Worm (Caenorhabditis elegans) whole organism, L2 larva: ENCODE data around the gene hcp-1.

ENCODE experiments used
- C34F6.9 ChIP-seq: fragments of 150-350 bp; optimal IDR thresholded peaks from 2 replicates; lab custom pipeline; 2014; ENCODE audit warnings: missing biosample characterization, missing genetic modification characterization
- F13H6.1 ChIP-seq: sonication (generic microtip); optimal IDR thresholded peaks from 2 replicates; lab custom pipeline; 2016; ENCODE audit warnings: missing genetic modification characterization, missing compliant biosample characterization
- Y55F3AM.14 ChIP-seq: fragments of 200-800 bp; sonication (Bioruptor generic); optimal IDR thresholded peaks from 2 replicates; lab custom pipeline; 2018; ENCODE audit warnings: mild to moderate bottlenecking, missing genetic modification characterization, missing compliant biosample characterization
- alr-1 ChIP-seq: fragments of 150-350 bp; optimal IDR thresholded peaks from 2 replicates; lab custom pipeline; 2014; ENCODE audit warnings: missing biosample characterization, missing genetic modification characterization
- aly-2 ChIP-seq: fragments of 150-350 bp; optimal IDR thresholded peaks from 2 replicates; lab custom pipeline; 2014; ENCODE audit warnings: missing biosample characterization, missing genetic modification characterization
- ama-1 ChIP-seq: fragments of 150-350 bp; optimal IDR thresholded peaks from 2 replicates; lab custom pipeline; 2018; ENCODE audit warnings: inconsistent platforms
- blmp-1 ChIP-seq: sonication (generic microtip); optimal IDR thresholded peaks from 2 replicates; lab custom pipeline; 2017; ENCODE audit warnings: missing genetic modification characterization, mild to moderate bottlenecking, missing compliant biosample characterization, antibody characterized with exemption, moderate library complexity; ENCODE audit not compliant: insufficient read depth
- ceh-16 ChIP-seq: fragments of 150-350 bp; optimal IDR thresholded peaks from 2 replicates; lab custom pipeline; 2014; ENCODE audit warnings: missing biosample characterization, missing genetic modification characterization
- ceh-82 ChIP-seq: fragments of 150-350 bp; optimal IDR thresholded peaks from 2 replicates; lab custom pipeline; 2014; ENCODE audit warnings: missing biosample characterization, missing genetic modification characterization
- crh-2 ChIP-seq: sonication (generic microtip); optimal IDR thresholded peaks from 2 replicates; lab custom pipeline; 2017; ENCODE audit warnings: missing biosample characterization, missing genetic modification characterization
- dmd-4 ChIP-seq: sonication (generic microtip); optimal IDR thresholded peaks from 2 replicates; lab custom pipeline; 2017; ENCODE audit warnings: missing biosample characterization, missing genetic modification characterization
- elt-1 ChIP-seq: fragments of 150-350 bp; optimal IDR thresholded peaks from 2 replicates; lab custom pipeline; 2014; ENCODE audit warnings: missing biosample characterization, missing genetic modification characterization
- elt-3 ChIP-seq: sonication (generic microtip); optimal IDR thresholded peaks from 2 replicates; lab custom pipeline; 2017; ENCODE audit warnings: missing biosample characterization, missing genetic modification characterization
- fos-1 ChIP-seq: fragments of 150-350 bp; optimal IDR thresholded peaks from 2 replicates; lab custom pipeline; 2014; ENCODE audit warnings: missing biosample characterization, missing genetic modification characterization
- gmeb-1 ChIP-seq: fragments of 150-350 bp; optimal IDR thresholded peaks from 2 replicates; lab custom pipeline; 2014; ENCODE audit warnings: missing biosample characterization, missing genetic modification characterization
- lin-11 ChIP-seq: fragments of 150-350 bp; sonication (generic microtip); optimal IDR thresholded peaks from 2 replicates; lab custom pipeline; 2014; ENCODE audit warnings: missing biosample characterization, missing genetic modification characterization, inconsistent platforms, mixed read lengths
- lin-13 ChIP-seq: fragments of 150-350 bp; optimal IDR thresholded peaks from 2 replicates; lab custom pipeline; 2014; ENCODE audit warnings: missing biosample characterization, missing genetic modification reagents, missing genetic modification characterization
- lin-39 ChIP-seq: fragments of 150-350 bp; optimal IDR thresholded peaks from 2 replicates; lab custom pipeline; 2014; ENCODE audit warnings: missing biosample characterization, missing genetic modification reagents, missing genetic modification characterization
- lsy-2 ChIP-seq, 2 experiments: fragments of 150-350 bp in 1 of 2; sonication (generic microtip) in 1 of 2; optimal IDR thresholded peaks; 2 replicates each; lab custom pipeline; 2014 to 2017; ENCODE audit warnings: missing biosample characterization in 2 of 2, missing genetic modification characterization in 2 of 2
- mab-5 ChIP-seq: fragments of 150-350 bp; optimal IDR thresholded peaks from 2 replicates; lab custom pipeline; 2014; ENCODE audit warnings: missing biosample characterization, missing genetic modification characterization
- mdl-1 ChIP-seq, 2 experiments: fragments of 150-350 bp in 1 of 2; sonication (generic microtip) in 1 of 2; optimal IDR thresholded peaks; 2 replicates each; lab custom pipeline; 2017; ENCODE audit warnings: missing biosample characterization in 2 of 2, missing genetic modification characterization in 2 of 2
- nhr-10 ChIP-seq: sonication (generic microtip); optimal IDR thresholded peaks from 2 replicates; lab custom pipeline; 2017; ENCODE audit warnings: missing biosample characterization, missing genetic modification characterization
- nhr-12 ChIP-seq: fragments of 150-350 bp; optimal IDR thresholded peaks from 2 replicates; lab custom pipeline; 2014; ENCODE audit warnings: missing biosample characterization, missing genetic modification characterization
- nhr-129 ChIP-seq: fragments of 150-350 bp; optimal IDR thresholded peaks from 2 replicates; lab custom pipeline; 2014; ENCODE audit warnings: missing biosample characterization, missing genetic modification characterization
- nhr-21 ChIP-seq: fragments of 150-350 bp; optimal IDR thresholded peaks from 2 replicates; lab custom pipeline; 2014; ENCODE audit warnings: missing biosample characterization, missing genetic modification characterization
- nhr-23 ChIP-seq: fragments of 150-350 bp; optimal IDR thresholded peaks from 2 replicates; lab custom pipeline; 2014; ENCODE audit warnings: missing biosample characterization, missing genetic modification reagents, missing genetic modification characterization
- nhr-25 ChIP-seq: fragments of 150-350 bp; sonication (generic microtip); optimal IDR thresholded peaks from 3 replicates; lab custom pipeline; 2014; ENCODE audit warnings: missing biosample characterization, missing genetic modification characterization
- nhr-6 ChIP-seq: fragments of 150-350 bp; optimal IDR thresholded peaks from 2 replicates; lab custom pipeline; 2014; ENCODE audit warnings: missing biosample characterization, missing genetic modification characterization
- nhr-77 ChIP-seq: fragments of 150-350 bp; optimal IDR thresholded peaks from 2 replicates; lab custom pipeline; 2014; ENCODE audit warnings: missing biosample characterization, missing genetic modification characterization
- peb-1 ChIP-seq: fragments of 150-350 bp; optimal IDR thresholded peaks from 2 replicates; lab custom pipeline; 2014; ENCODE audit warnings: missing biosample characterization, missing genetic modification characterization
- sem-4 ChIP-seq: fragments of 150-350 bp; optimal IDR thresholded peaks from 2 replicates; lab custom pipeline; 2014; ENCODE audit warnings: missing biosample characterization, missing genetic modification reagents, missing genetic modification characterization
- sma-3 ChIP-seq: sonication (generic microtip); optimal IDR thresholded peaks from 2 replicates; lab custom pipeline; 2016; ENCODE audit warnings: missing genetic modification reagents, missing genetic modification characterization, missing compliant biosample characterization
- sma-9 ChIP-seq, 2 experiments: fragments of 150-350 bp in 1 of 2; sonication (generic microtip) in 1 of 2; optimal IDR thresholded peaks; 2 replicates each; lab custom pipeline; 2014 to 2016; ENCODE audit warnings: missing genetic modification characterization in 2 of 2, mild to moderate bottlenecking in 1 of 2, missing biosample characterization in 1 of 2, missing compliant biosample characterization in 1 of 2, missing genetic modification reagents in 1 of 2, moderate library complexity in 1 of 2
- snpc-4 ChIP-seq: fragments of 150-350 bp; optimal IDR thresholded peaks from 2 replicates; lab custom pipeline; 2014; ENCODE audit warnings: missing biosample characterization, missing genetic modification characterization
- unc-55 ChIP-seq: fragments of 150-350 bp; sonication (generic microtip); optimal IDR thresholded peaks from 3 replicates; lab custom pipeline; 2014; ENCODE audit warnings: missing biosample characterization, missing genetic modification reagents, missing genetic modification characterization

hcp-1 gene

DNA sequence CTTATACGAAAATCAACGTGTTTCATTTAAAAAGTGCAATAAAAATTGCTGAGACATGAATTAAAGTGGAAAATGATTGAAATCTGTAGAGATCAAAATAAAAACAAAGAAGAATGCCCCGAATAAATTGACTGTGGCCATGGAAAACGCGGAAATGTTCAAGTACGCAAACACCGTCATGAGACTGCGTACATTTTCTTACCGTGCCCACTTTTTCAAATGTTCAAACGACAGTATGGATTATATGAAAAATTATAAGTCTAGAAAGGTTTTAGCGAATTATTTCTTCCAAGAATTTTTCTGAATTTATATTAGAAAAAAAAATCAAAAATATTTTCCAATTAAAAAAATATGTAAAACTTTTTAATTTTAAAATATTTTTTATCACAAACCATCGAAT is 17.5 kb downstream of the hcp-1 start:
- no peak for TF ChIP-seq ceh-82 (tag; lab: Kevin White, UChicago)
- peak; percentile 7 for TF ChIP-seq C34F6.9 (tag; lab: Kevin White, UChicago)
- TF ChIP-seq nhr-10 (tag; lab: Kevin White, UChicago) = no peak
- TF ChIP-seq elt-3 (tag; lab: Kevin White, UChicago) = no peak
- TF ChIP-seq lsy-2 (tag; optimal IDR thresholded peaks at IDR 0.05; lab: Kevin White, UChicago) = peak in 1 of 2 experiments; percentile 89
- peak; percentile 12 for TF ChIP-seq nhr-129
- TF ChIP-seq mdl-1 (tag; optimal IDR thresholded peaks at IDR 0.05; lab: Kevin White, UChicago) = no peak

DNA sequence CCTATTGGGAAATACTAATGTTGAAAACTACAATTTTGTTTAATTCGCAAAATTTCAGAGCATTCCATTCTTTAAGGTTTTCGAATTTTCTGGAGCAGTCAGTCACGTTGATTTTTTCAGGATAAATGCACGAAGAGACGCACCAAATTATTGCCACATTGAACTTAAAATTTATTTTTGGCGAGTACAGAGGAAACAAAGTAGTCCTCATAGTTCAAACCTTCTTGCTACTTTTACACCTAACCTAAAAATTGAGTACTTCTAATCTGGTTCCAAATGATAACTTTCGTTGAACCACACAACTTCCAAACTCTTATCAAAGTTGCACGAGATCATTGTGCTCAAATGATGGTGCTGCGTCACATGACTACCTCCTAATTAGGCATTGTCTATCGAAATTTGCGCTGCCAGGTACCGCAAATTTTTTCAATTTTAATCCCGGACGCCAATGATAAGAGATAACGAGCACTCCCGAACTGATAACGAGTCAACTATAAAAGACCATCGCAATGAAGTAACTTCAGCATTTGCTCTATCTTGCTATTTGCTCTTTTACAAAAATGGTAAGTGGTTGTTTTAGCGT is 20.2 kb downstream of the hcp-1 start, which contains the start of gene cpr-4:
Gene cpr-4 (plus strand): TSS at position 523 of the 583 bp plus-strand sequence.
- TF ChIP-seq ama-1 (lab: Kevin White, UChicago) = peak; percentile 20
- TF ChIP-seq nhr-21 (tag; lab: Kevin White, UChicago) = no peak
- TF ChIP-seq aly-2 (tag; lab: Kevin White, UChicago) = no peak
- TF ChIP-seq nhr-12 (tag; lab: Kevin White, UChicago) = no peak
- peak; percentile 89 for TF ChIP-seq fos-1 (tag; lab: Kevin White, UChicago)
- peak; percentile 19 for TF ChIP-seq nhr-129
- TF ChIP-seq peb-1 (tag; lab: Kevin White, UChicago) = no peak
- no peak for TF ChIP-seq mab-5 (tag; lab: Kevin White, UChicago)
- no peak for TF ChIP-seq sem-4 (tag; lab: Kevin White, UChicago)
- TF ChIP-seq ceh-16 (tag; lab: Kevin White, UChicago) = no peak
- TF ChIP-seq crh-2 (tag; lab: Kevin White, UChicago) = peak; percentile 76
- no peak for TF ChIP-seq nhr-6 (tag; lab: Kevin White, UChicago)
- TF ChIP-seq F13H6.1 (tag; lab: Kevin White, UChicago) = peak; percentile 50
- no peak for TF ChIP-seq unc-55 (GFP tag; lab: Kevin White, UChicago)
- no peak for TF ChIP-seq Y55F3AM.14 (GFP tag; lab: Kevin White, UChicago)
- TF ChIP-seq sma-9 (GFP tag; optimal IDR thresholded peaks at IDR 0.05; lab: Kevin White, UChicago) = peak; percentile 81
- TF ChIP-seq sma-9 (tag; optimal IDR thresholded peaks at IDR 0.05; lab: Kevin White, UChicago) = no peak
- TF ChIP-seq lin-11 (tag; lab: Kevin White, UChicago) = no peak
- TF ChIP-seq lin-13 (GFP tag; lab: Kevin White, UChicago) = no peak
- no peak for TF ChIP-seq alr-1 (tag; lab: Kevin White, UChicago)
- TF ChIP-seq elt-1 = no peak
- TF ChIP-seq blmp-1 (tag; lab: Kevin White, UChicago) = no peak
- TF ChIP-seq sma-3 = peak; percentile 47
- TF ChIP-seq nhr-77 (tag; lab: Kevin White, UChicago) = no peak
- no peak for TF ChIP-seq snpc-4
- TF ChIP-seq lsy-2 (tag; optimal IDR thresholded peaks at IDR 0.05; lab: Kevin White, UChicago) = peak in 1 of 2 experiments; percentile 29
- peak in 1 of 2 experiments; percentile 8 for TF ChIP-seq mdl-1 (tag; optimal IDR thresholded peaks at IDR 0.05; lab: Kevin White, UChicago)
- TF ChIP-seq nhr-23 (tag; lab: Kevin White, UChicago) = no peak
- peak; percentile 50 for TF ChIP-seq gmeb-1
- no peak for TF ChIP-seq dmd-4 (tag; lab: Kevin White, UChicago)

DNA sequence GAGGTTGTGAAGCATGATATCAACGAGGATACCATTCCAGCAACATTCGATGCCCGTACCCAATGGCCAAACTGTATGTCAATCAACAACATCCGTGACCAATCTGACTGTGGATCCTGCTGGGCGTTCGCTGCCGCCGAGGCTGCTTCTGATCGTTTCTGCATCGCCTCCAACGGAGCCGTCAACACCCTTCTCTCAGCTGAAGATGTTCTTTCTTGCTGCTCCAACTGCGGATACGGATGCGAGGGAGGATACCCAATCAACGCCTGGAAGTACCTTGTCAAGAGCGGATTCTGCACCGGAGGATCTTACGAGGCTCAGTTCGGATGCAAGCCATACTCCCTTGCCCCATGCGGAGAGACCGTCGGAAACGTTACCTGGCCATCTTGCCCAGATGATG is 21.0 kb downstream of the hcp-1 start:
- no peak for TF ChIP-seq lin-13 (GFP tag; lab: Kevin White, UChicago)
- TF ChIP-seq blmp-1 (tag; lab: Kevin White, UChicago) = no peak
- no peak for TF ChIP-seq nhr-25
- no peak for TF ChIP-seq nhr-12 (tag; lab: Kevin White, UChicago)
- TF ChIP-seq lin-39 = no peak
- TF ChIP-seq sma-3 = no peak

DNA sequence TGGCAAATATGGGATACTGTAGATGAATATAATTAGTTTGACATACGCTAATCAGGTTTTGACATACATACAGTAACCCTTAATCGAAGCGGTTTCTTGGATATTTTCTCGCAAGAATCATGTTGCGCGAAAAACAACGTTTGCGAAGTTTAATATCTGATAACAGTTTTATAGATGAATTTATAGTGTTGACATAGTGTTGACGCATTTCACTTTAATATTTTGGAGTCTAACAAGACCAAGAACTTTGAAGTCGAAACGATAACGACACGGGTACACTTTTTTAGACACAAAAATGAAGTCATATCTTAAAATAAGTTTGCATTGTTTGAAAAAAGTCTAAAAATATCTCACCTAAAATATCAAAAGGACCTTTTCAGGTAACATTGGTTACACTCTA is 22.3 kb downstream of the hcp-1 start:
- peak; percentile 31 for TF ChIP-seq fos-1 (tag; lab: Kevin White, UChicago)
- no peak for TF ChIP-seq lsy-2 (tag; optimal IDR thresholded peaks at IDR 0.05; lab: Kevin White, UChicago)
